Fruit fly (Drosophila melanogaster): ENCODE measurements around the gene CG16890.
A peak's percentile ranks its signal among the peaks of the same experiment; 100 is the strongest.

Gene CG16890

DNA sequence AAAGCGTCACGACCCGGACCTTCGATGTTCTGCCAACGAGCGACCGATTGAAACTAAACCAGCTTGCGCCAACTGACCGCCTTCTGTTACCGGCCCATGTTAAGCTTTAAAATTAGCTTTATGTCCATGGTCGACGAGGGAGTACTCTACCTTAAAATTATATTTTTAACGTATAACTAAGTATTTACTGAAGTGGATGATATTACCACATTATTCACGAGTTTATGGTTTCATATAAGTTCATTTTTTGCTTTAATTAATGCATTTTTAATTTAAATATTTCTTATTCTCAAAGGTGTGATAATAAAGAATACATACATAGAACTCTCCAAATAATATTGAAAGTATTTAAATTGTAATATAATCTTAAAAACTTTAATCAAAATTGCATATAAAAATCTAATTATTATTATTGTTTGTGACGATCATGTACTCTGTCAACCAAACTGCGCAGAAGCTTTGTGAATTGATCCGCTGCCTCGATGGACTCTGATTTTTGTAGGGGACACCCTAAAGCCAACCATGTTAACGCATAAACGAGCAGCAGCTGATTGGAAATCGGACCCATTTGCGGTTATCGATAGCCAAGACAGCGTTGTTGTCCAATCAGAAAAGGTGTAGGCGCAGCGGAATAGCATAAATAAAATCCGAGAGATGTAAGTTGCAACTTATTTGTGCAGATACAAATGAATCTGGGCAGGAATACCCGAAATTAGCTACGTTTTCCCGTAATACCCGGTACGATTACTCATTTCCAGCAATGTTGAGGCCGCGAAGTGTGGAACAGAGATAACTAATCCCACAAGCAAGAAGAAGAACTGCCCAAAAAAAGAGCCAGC, 3.8 kb downstream of the CG16890 start, which contains the start of the genes CG9008 and p38b (continued):
- peak; percentile 57 for TF ChIP-seq Bgb (GFP tag; IDR thresholded peaks at IDR 0.05; ENCODE audit: partially characterized antibody)
- TF ChIP-seq ems (GFP tag; optimal IDR thresholded peaks at IDR 0.05): no peak
- peak; percentile 75 for TF ChIP-seq CG6765 (GFP tag; optimal IDR thresholded peaks at IDR 0.05)
- TF ChIP-seq Antp (GFP tag; optimal IDR thresholded peaks at IDR 0.05): peak; percentile 8
- TF ChIP-seq pho (GFP tag; optimal IDR thresholded peaks at IDR 0.05): peak; percentile 41
- no peak for TF ChIP-seq CG15479 (GFP tag; optimal IDR thresholded peaks at IDR 0.05)
- peak; percentile 53; the same call in 1 of the 3 replicates for TF ChIP-seq Mrtf (GFP tag; IDR thresholded peaks at IDR 0.05)
- peak; percentile 73 for TF ChIP-seq CG4820 (GFP tag; optimal IDR thresholded peaks at IDR 0.05)
- no peak for TF ChIP-seq Mad (GFP tag; optimal IDR thresholded peaks at IDR 0.05)
- peak; percentile 62 for TF ChIP-seq CG1602 (GFP tag; optimal IDR thresholded peaks at IDR 0.05)
- TF ChIP-seq CG42726 (GFP tag; IDR thresholded peaks at IDR 0.05; ENCODE audit: partially characterized antibody): 0 out of 2 replicates have a peak, but pooled peaks have one; percentile 50
- TF ChIP-seq Jarid2 (GFP tag; optimal IDR thresholded peaks at IDR 0.05): no peak
- peak; percentile 9 for TF ChIP-seq Ets97D (GFP tag; optimal IDR thresholded peaks at IDR 0.05)
- no peak for TF ChIP-seq Drgx (GFP tag; IDR thresholded peaks at IDR 0.05)
- TF ChIP-seq h (optimal IDR thresholded peaks at IDR 0.05): no peak
- TF ChIP-seq CG4424 (GFP tag; optimal IDR thresholded peaks at IDR 0.05): peak; percentile 75
- peak; percentile 74 for TF ChIP-seq Hand (GFP tag; optimal IDR thresholded peaks at IDR 0.05)
- TF ChIP-seq Oli (tag; optimal IDR thresholded peaks at IDR 0.05): peak; percentile 87
- no peak for TF ChIP-seq NC2α (GFP tag; optimal IDR thresholded peaks at IDR 0.05)
- peak; percentile 30 for TF ChIP-seq trh (GFP tag; optimal IDR thresholded peaks at IDR 0.05)
- peak; percentile 90 for TF ChIP-seq Nf-YC (tag; optimal IDR thresholded peaks at IDR 0.05)
- TF ChIP-seq CG9727 (GFP tag; optimal IDR thresholded peaks at IDR 0.05): peak; percentile 89
- peak; percentile 80 for TF ChIP-seq gcm (GFP tag; optimal IDR thresholded peaks at IDR 0.05)
- TF ChIP-seq CG3281 (GFP tag; optimal IDR thresholded peaks at IDR 0.05): peak; percentile 89
- peak; percentile 88 for TF ChIP-seq CG17829 (tag; optimal IDR thresholded peaks at IDR 0.05)
- TF ChIP-seq cwo (GFP tag; optimal IDR thresholded peaks at IDR 0.05): peak; percentile 80
- no peak for TF ChIP-seq eyg (GFP tag; optimal IDR thresholded peaks at IDR 0.05)
- TF ChIP-seq pan (optimal IDR thresholded peaks at IDR 0.05): no peak
- peak in 1 of 2 experiments; percentile 69 for TF ChIP-seq pan (GFP tag; optimal IDR thresholded peaks at IDR 0.05 in 1 of 2, IDR thresholded peaks at IDR 0.05 in 1 of 2)
- peak; percentile 74 for TF ChIP-seq slbo (GFP tag; IDR thresholded peaks at IDR 0.05)
- no peak for TF ChIP-seq Hr39 (optimal IDR thresholded peaks at IDR 0.05)
- TF ChIP-seq nom (GFP tag; optimal IDR thresholded peaks at IDR 0.05): peak; percentile 59
- TF ChIP-seq fu2 (GFP tag; optimal IDR thresholded peaks at IDR 0.05): no peak
- peak; percentile 33 for TF ChIP-seq tup (GFP tag; optimal IDR thresholded peaks at IDR 0.05)
- peak; percentile 79 for TF ChIP-seq ewg (GFP tag; optimal IDR thresholded peaks at IDR 0.05)
- no peak for TF ChIP-seq Atf3 (GFP tag; optimal IDR thresholded peaks at IDR 0.05)
- no peak for TF ChIP-seq slp2 (GFP tag; optimal IDR thresholded peaks at IDR 0.05)
- no peak for TF ChIP-seq CG9609 (GFP tag; optimal IDR thresholded peaks at IDR 0.05)
- TF ChIP-seq CG12219 (GFP tag; optimal IDR thresholded peaks at IDR 0.05): peak; percentile 40
- TF ChIP-seq klu (GFP tag; IDR thresholded peaks at IDR 0.05): peak; percentile 60; the same call in 1 of the 2 replicates
- TF ChIP-seq chinmo (GFP tag; IDR thresholded peaks at IDR 0.05; ENCODE audit: partially characterized antibody): 0 out of 4 replicates have a peak, but pooled peaks have one; percentile 67
- TF ChIP-seq exex (tag; optimal IDR thresholded peaks at IDR 0.05): peak; percentile 40
- no peak for TF ChIP-seq CG11560 (tag; IDR thresholded peaks at IDR 0.05)
- no peak for TF ChIP-seq CG12769 (tag; optimal IDR thresholded peaks at IDR 0.05)
- TF ChIP-seq CG10543 (GFP tag; optimal IDR thresholded peaks at IDR 0.05): peak; percentile 91
- TF ChIP-seq dan (GFP tag; IDR thresholded peaks at IDR 0.05): no peak
- peak; percentile 71 for TF ChIP-seq org-1 (GFP tag; optimal IDR thresholded peaks at IDR 0.05)
- peak in 1 of 3 experiments; percentile 83 for TF ChIP-seq lola (GFP tag; optimal IDR thresholded peaks at IDR 0.05)
- peak; percentile 70 for TF ChIP-seq MBD-R2 (GFP tag; IDR thresholded peaks at IDR 0.05)
